Fruit fly (Drosophila melanogaster): ENCODE measurements around the gene CG11815.

The CG11815 gene

dm6 chr3L:1947463-1948126, 23.4 kb downstream of the CG11815 start, which contains the start of the genes mu2 and Cnb (continued):
- TF ChIP-seq trem (tag; optimal IDR thresholded peaks at IDR 0.05) (peak; percentile 79), Max (GFP tag; optimal IDR thresholded peaks at IDR 0.05) (peak; percentile 10), CG31224 (GFP tag; IDR thresholded peaks at IDR 0.05) (no peak), Dp (GFP tag; optimal IDR thresholded peaks at IDR 0.05) (peak; percentile 73), CG16813 (GFP tag; IDR thresholded peaks at IDR 0.05; ENCODE audit: partially characterized antibody) (peak; percentile 86), Sry-δ (GFP tag; optimal IDR thresholded peaks at IDR 0.05) (peak; percentile 73), Fer1 (GFP tag; optimal IDR thresholded peaks at IDR 0.05) (no peak), Drgx (GFP tag; IDR thresholded peaks at IDR 0.05) (no peak), CG3726 (GFP tag; IDR thresholded peaks at IDR 0.05) (no peak), CG5953 (GFP tag; IDR thresholded peaks at IDR 0.05) (no peak), CG7963 (GFP tag; IDR thresholded peaks at IDR 0.05; ENCODE audit: partially characterized antibody) (0 out of 3 replicates have a peak, but pooled peaks have one; percentile 47), lab (GFP tag; optimal IDR thresholded peaks at IDR 0.05) (no peak), tll (GFP tag; optimal IDR thresholded peaks at IDR 0.05) (no peak), CG15479 (GFP tag; optimal IDR thresholded peaks at IDR 0.05) (no peak), hb (GFP tag; IDR thresholded peaks at IDR 0.05; ENCODE audit: partially characterized antibody) (peak; percentile 73), CG15601 (tag; optimal IDR thresholded peaks at IDR 0.05) (no peak), NC2β (GFP tag; optimal IDR thresholded peaks at IDR 0.05) (no peak), CG9876 (GFP tag; optimal IDR thresholded peaks at IDR 0.05) (no peak), Aef1 (GFP tag; IDR thresholded peaks at IDR 0.05) (no peak), slbo (GFP tag; IDR thresholded peaks at IDR 0.05) (peak; percentile 64), CG12659 (GFP tag; optimal IDR thresholded peaks at IDR 0.05) (no peak), tx (GFP tag; optimal IDR thresholded peaks at IDR 0.05) (peak; percentile 2), CG9437 (GFP tag; optimal IDR thresholded peaks at IDR 0.05) (no peak), Antp (GFP tag; optimal IDR thresholded peaks at IDR 0.05) (no peak), NK7.1 (GFP tag; optimal IDR thresholded peaks at IDR 0.05) (no peak), Bdp1 (GFP tag; optimal IDR thresholded peaks at IDR 0.05) (peak; percentile 10), CG7786 (GFP tag; optimal IDR thresholded peaks at IDR 0.05) (peak; percentile 7), HmgZ (tag; optimal IDR thresholded peaks at IDR 0.05) (peak; percentile 21), crc (GFP tag; optimal IDR thresholded peaks at IDR 0.05) (no peak), CG33557 (GFP tag; optimal IDR thresholded peaks at IDR 0.05) (no peak), esg (GFP tag; conservative IDR thresholded peaks at IDR 0.05) (no peak; the same call in 1 of the 2 replicates), Hmx (GFP tag; optimal IDR thresholded peaks at IDR 0.05) (no peak), lilli (GFP tag; optimal IDR thresholded peaks at IDR 0.05) (no peak), ttk (GFP tag; IDR thresholded peaks at IDR 0.05) (no peak), Oli (tag; optimal IDR thresholded peaks at IDR 0.05) (no peak), sqz (GFP tag; optimal IDR thresholded peaks at IDR 0.05) (no peak), wor (GFP tag; IDR thresholded peaks at IDR 0.05) (no peak), en (GFP tag; optimal IDR thresholded peaks at IDR 0.05) (no peak), fd64A (GFP tag; optimal IDR thresholded peaks at IDR 0.05) (no peak), btn (GFP tag; optimal IDR thresholded peaks at IDR 0.05) (no peak), Dbx (GFP tag; IDR thresholded peaks at IDR 0.05) (peak; percentile 26; the same call in 1 of the 3 replicates), cad (GFP tag; optimal IDR thresholded peaks at IDR 0.05) (no peak), CG34376 (GFP tag; optimal IDR thresholded peaks at IDR 0.05) (no peak), Dfd (GFP tag; optimal IDR thresholded peaks at IDR 0.05) (no peak), CG18619 (GFP tag; optimal IDR thresholded peaks at IDR 0.05) (no peak), grau (tag; optimal IDR thresholded peaks at IDR 0.05) (no peak), CG12219 (GFP tag; optimal IDR thresholded peaks at IDR 0.05) (no peak), Xbp1 (GFP tag; optimal IDR thresholded peaks at IDR 0.05) (peak; percentile 51), CG1832 (GFP tag; optimal IDR thresholded peaks at IDR 0.05) (no peak), Dek (tag; optimal IDR thresholded peaks at IDR 0.05) (no peak)
